Fruit fly (Drosophila melanogaster): ENCODE data around the gene Nprl2.

Nprl2 gene

dm6 chrX:16854746-16855145, 29.4 kb downstream of the Nprl2 start (continued):
- TF ChIP-seq CG4730 (GFP tag; IDR thresholded peaks at IDR 0.05) (no peak), Adf1 (GFP tag; IDR thresholded peaks at IDR 0.05) (no peak), H15 (GFP tag; IDR thresholded peaks at IDR 0.05) (no peak), Rfx (GFP tag; IDR thresholded peaks at IDR 0.05) (peak; percentile 32; the same call in 1 of the 2 replicates), CG10274 (GFP tag; optimal IDR thresholded peaks at IDR 0.05) (no peak), Sox100B (GFP tag; optimal IDR thresholded peaks at IDR 0.05) (peak; percentile 77), CG4617 (GFP tag; optimal IDR thresholded peaks at IDR 0.05; ENCODE audit: borderline replicate concordance) (no peak)

- peak; percentile 84 for TF ChIP-seq CG4360 (GFP tag; IDR thresholded peaks at IDR 0.05)
- TF ChIP-seq trem (tag; optimal IDR thresholded peaks at IDR 0.05) = no peak
- TF ChIP-seq sr (GFP tag; IDR thresholded peaks at IDR 0.05) = peak; percentile 72
- TF ChIP-seq CG18764 (GFP tag; optimal IDR thresholded peaks at IDR 0.05) = no peak
- peak in 1 of 2 experiments; percentile 48 for TF ChIP-seq Hr78 (GFP tag; optimal IDR thresholded peaks at IDR 0.05)
- TF ChIP-seq Bteb2 (GFP tag; optimal IDR thresholded peaks at IDR 0.05) = no peak
- no peak for TF ChIP-seq hb (GFP tag; IDR thresholded peaks at IDR 0.05; ENCODE audit: partially characterized antibody)
- peak; percentile 71 for TF ChIP-seq Adf1 (GFP tag; IDR thresholded peaks at IDR 0.05)
- peak; percentile 9 for TF ChIP-seq Ets65A (GFP tag)
Measured at dm6 chrX:16849517-16849916, 34.6 kb downstream of the Nprl2 start.

- peak; percentile 12 for TF ChIP-seq CG13424 (tag; optimal IDR thresholded peaks at IDR 0.05)
- no peak for TF ChIP-seq CG4328 (GFP tag; optimal IDR thresholded peaks at IDR 0.05)
- TF ChIP-seq Kr (GFP tag; optimal IDR thresholded peaks at IDR 0.05) = no peak
- TF ChIP-seq Sox100B (GFP tag; optimal IDR thresholded peaks at IDR 0.05) = peak; percentile 7
- 0 out of 3 replicates have a peak, but pooled peaks have one; percentile 49 for TF ChIP-seq zfh1 (GFP tag; IDR thresholded peaks at IDR 0.05)
- 0 out of 3 replicates have a peak, but pooled peaks have one; percentile 36 for TF ChIP-seq dysf (GFP tag; IDR thresholded peaks at IDR 0.05)
- TF ChIP-seq hkb (optimal IDR thresholded peaks at IDR 0.05) = no peak
- peak; percentile 43; the same call in 1 of the 2 replicates for TF ChIP-seq hkb (GFP tag; IDR thresholded peaks at IDR 0.05)
- TF ChIP-seq abd-A (tag; optimal IDR thresholded peaks at IDR 0.05) = no peak
- no peak for TF ChIP-seq zf30C (GFP tag; optimal IDR thresholded peaks at IDR 0.05)
- peak; percentile 16 for TF ChIP-seq CG2712 (tag; optimal IDR thresholded peaks at IDR 0.05)
- TF ChIP-seq CG12236 (GFP tag; optimal IDR thresholded peaks at IDR 0.05) = no peak
- TF ChIP-seq sisA (GFP tag; IDR thresholded peaks at IDR 0.05) = peak; percentile 41
- no peak for TF ChIP-seq CG4424 (GFP tag; optimal IDR thresholded peaks at IDR 0.05)
- no peak for TF ChIP-seq fu2 (GFP tag; optimal IDR thresholded peaks at IDR 0.05)
- peak; percentile 27 for TF ChIP-seq CG17359 (tag; optimal IDR thresholded peaks at IDR 0.05)
- no peak for TF ChIP-seq oc (tag; optimal IDR thresholded peaks at IDR 0.05)
- TF ChIP-seq pan (optimal IDR thresholded peaks at IDR 0.05) = no peak
- TF ChIP-seq pan (GFP tag; optimal IDR thresholded peaks at IDR 0.05 in 1 of 2, IDR thresholded peaks at IDR 0.05 in 1 of 2) = peak in 1 of 2 experiments; percentile 8
- 0 out of 2 replicates have a peak, but pooled peaks have one; percentile 18 for TF ChIP-seq lmd (GFP tag; IDR thresholded peaks at IDR 0.05)
- TF ChIP-seq Sry-β (GFP tag; optimal IDR thresholded peaks at IDR 0.05) = no peak
- peak; percentile 38 for TF ChIP-seq Blimp-1 (GFP tag; optimal IDR thresholded peaks at IDR 0.05)
- TF ChIP-seq lbe (GFP tag; optimal IDR thresholded peaks at IDR 0.05) = no peak
- no peak for TF ChIP-seq pita (GFP tag; optimal IDR thresholded peaks at IDR 0.05)
- TF ChIP-seq esg (GFP tag; conservative IDR thresholded peaks at IDR 0.05) = 0 out of 2 replicates have a peak, but pooled peaks have one; percentile 13
- peak in 1 of 2 experiments; percentile 8 for TF ChIP-seq Hr51 (GFP tag; optimal IDR thresholded peaks at IDR 0.05)
- TF ChIP-seq gem (tag; optimal IDR thresholded peaks at IDR 0.05) = peak; percentile 39
- TF ChIP-seq HLH3B (GFP tag; IDR thresholded peaks at IDR 0.05) = peak; percentile 54
- TF ChIP-seq peb (GFP tag; IDR thresholded peaks at IDR 0.05) = 0 out of 2 replicates have a peak, but pooled peaks have one; percentile 13
- peak; percentile 64 for TF ChIP-seq CG10274 (GFP tag; optimal IDR thresholded peaks at IDR 0.05)
- TF ChIP-seq CG4707 (GFP tag; optimal IDR thresholded peaks at IDR 0.05) = no peak
- peak; percentile 4 for TF ChIP-seq CG7839 (tag; optimal IDR thresholded peaks at IDR 0.05)
- peak; percentile 53 for TF ChIP-seq CG10979 (tag; optimal IDR thresholded peaks at IDR 0.05)
- TF ChIP-seq Sox102F (GFP tag; optimal IDR thresholded peaks at IDR 0.05) = peak; percentile 24
Measured at dm6 chrX:16848978-16849377, 35.2 kb downstream of the Nprl2 start.
